Fruit fly (Drosophila melanogaster) whole organism, adult: ENCODE results near the gene CG14082.

Experiments
- CG12768 ChIP-seq: fragments of 200-800 bp; sonication (Bioruptor generic); optimal IDR thresholded peaks from 2 replicates; lab custom pipeline; 2017; ENCODE audit warnings: missing biosample characterization, missing genetic modification characterization, mild to moderate bottlenecking, moderate library complexity, missing genetic modification reagents
- CG14711 ChIP-seq: fragments of 200-800 bp; sonication (Bioruptor generic); optimal IDR thresholded peaks from 2 replicates; lab custom pipeline; 2018; ENCODE audit warnings: missing biosample characterization, mild to moderate bottlenecking, missing genetic modification characterization, moderate library complexity
- CG1620 ChIP-seq: fragments of 200-800 bp; sonication (Bioruptor generic); optimal IDR thresholded peaks from 2 replicates; lab custom pipeline; 2016; ENCODE audit warnings: missing biosample characterization, missing genetic modification characterization
- CG5204 ChIP-seq: fragments of 200-800 bp; sonication (Bioruptor generic); optimal IDR thresholded peaks from 2 replicates; lab custom pipeline; 2016; ENCODE audit warnings: missing biosample characterization, missing genetic modification characterization
- CG7101 ChIP-seq: fragments of 200-800 bp; sonication (Bioruptor generic); optimal IDR thresholded peaks from 2 replicates; lab custom pipeline; 2018; ENCODE audit warnings: missing biosample characterization, mild to moderate bottlenecking, missing genetic modification characterization, moderate library complexity
- Hr96 ChIP-seq: fragments of 200-800 bp; sonication (Bioruptor generic); optimal IDR thresholded peaks from 2 replicates; lab custom pipeline; 2016; ENCODE audit warnings: missing biosample characterization, missing genetic modification characterization
- Mnt ChIP-seq: fragments of 200-800 bp; sonication (Bioruptor generic); optimal IDR thresholded peaks from 2 replicates; lab custom pipeline; 2016; ENCODE audit warnings: missing biosample characterization, mild to moderate bottlenecking, missing genetic modification characterization
- bab1 ChIP-seq: fragments of 200-800 bp; sonication (Bioruptor generic); optimal IDR thresholded peaks from 3 replicates; lab custom pipeline; 2019; ENCODE audit warnings: missing biosample characterization, mild to moderate bottlenecking, missing genetic modification characterization, moderate library complexity
- cic ChIP-seq: fragments of 200-800 bp; sonication (Bioruptor generic); optimal IDR thresholded peaks from 2 replicates; lab custom pipeline; 2017; ENCODE audit warnings: missing biosample characterization, mild to moderate bottlenecking, missing genetic modification characterization, moderate library complexity
- cnc ChIP-seq, 2 experiments: fragments of >200 bp; optimal IDR thresholded peaks; 2 replicates each; lab custom pipeline; 2017
- pad ChIP-seq: fragments of 200-800 bp; sonication (Bioruptor generic); optimal IDR thresholded peaks from 3 replicates; lab custom pipeline; 2017; ENCODE audit warnings: missing biosample characterization, missing genetic modification characterization, mild to moderate bottlenecking, moderate library complexity, missing genetic modification reagents
- tj ChIP-seq: fragments of 200-800 bp; sonication (Bioruptor generic); optimal IDR thresholded peaks from 3 replicates; lab custom pipeline; 2017; ENCODE audit warnings: missing biosample characterization, mild to moderate bottlenecking, missing genetic modification characterization, moderate library complexity

DNA sequence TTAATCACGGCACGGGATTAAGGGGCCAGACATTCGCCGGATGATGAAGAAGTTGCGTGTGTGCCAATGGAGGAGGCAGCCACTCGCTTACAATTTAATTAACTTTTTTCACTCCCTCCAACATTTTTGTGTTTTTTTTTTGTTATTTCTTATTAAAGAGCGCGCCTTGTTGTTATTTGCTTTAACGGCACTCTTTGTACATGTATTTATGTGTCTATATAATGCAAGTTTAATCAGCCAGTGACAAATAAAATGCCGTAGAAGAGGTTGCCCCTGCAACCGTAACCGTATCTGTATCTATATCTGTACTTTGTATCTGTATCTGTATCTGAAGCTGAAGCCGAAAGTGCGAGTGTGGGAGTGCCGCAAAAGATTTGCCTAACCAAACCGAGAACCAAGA, 22.5 kb upstream of the CG14082 start:
- TF ChIP-seq tj (GFP tag; lab: Kevin White, UChicago) (no peak), pad (GFP tag; lab: Kevin White, UChicago) (no peak), CG1620 (GFP tag; lab: Kevin White, UChicago) (no peak), bab1 (GFP tag; lab: Kevin White, UChicago) (no peak), Mnt (GFP tag; lab: Kevin White, UChicago) (no peak), CG12768 (GFP tag; lab: Kevin White, UChicago) (no peak), cnc (optimal IDR thresholded peaks at IDR 0.05; lab: Kevin White, UChicago) (no peak), CG5204 (no peak), CG7101 (tag; lab: Kevin White, UChicago) (no peak), Hr96 (GFP tag; lab: Kevin White, UChicago) (no peak), CG14711 (tag; lab: Kevin White, UChicago) (no peak), cic (GFP tag; lab: Kevin White, UChicago) (no peak)
